Worm (Caenorhabditis elegans) whole organism, young adult: ENCODE results near the gene W08F4.3.

Experiments
- B0019.2 ChIP-seq: fragments of 200-800 bp; sonication (Bioruptor generic); conservative IDR thresholded peaks from 2 replicates; pipeline ENCODE4 v1.3.6; 2022; ENCODE audit warnings: missing genetic modification reagents, missing genetic modification characterization, missing compliant biosample characterization
- B0336.3 ChIP-seq: fragments of 200-800 bp; sonication (Bioruptor generic); IDR thresholded peaks from 2 replicates; pipeline ENCODE4 v1.3.6; 2022; ENCODE audit warnings: missing genetic modification characterization, missing compliant biosample characterization
- F22D6.2 ChIP-seq: sonication (generic microtip); optimal IDR thresholded peaks from 2 replicates; lab custom pipeline; 2016; ENCODE audit warnings: mild to moderate bottlenecking, missing genetic modification characterization, missing compliant biosample characterization
- F55B11.4 ChIP-seq: sonication (generic microtip); optimal IDR thresholded peaks from 2 replicates; lab custom pipeline; 2016; ENCODE audit warnings: missing compliant biosample characterization, missing genetic modification characterization, borderline replicate concordance; ENCODE audit not compliant: insufficient read depth
- Y53F4B.3 ChIP-seq: fragments of 200-800 bp; sonication (Bioruptor generic); IDR thresholded peaks from 2 replicates; pipeline ENCODE4 v1.3.6; 2022; ENCODE audit warnings: missing genetic modification reagents, missing genetic modification characterization, missing compliant biosample characterization
- Y53G8AR.9 ChIP-seq: fragments of 200-800 bp; sonication (Bioruptor generic); conservative IDR thresholded peaks from 2 replicates; pipeline ENCODE4 v1.3.6; 2022; ENCODE audit warnings: missing genetic modification reagents, missing genetic modification characterization, missing compliant biosample characterization
- ZK185.1 ChIP-seq: sonication (generic microtip); optimal IDR thresholded peaks from 2 replicates; lab custom pipeline; 2016; ENCODE audit warnings: mild to moderate bottlenecking, missing genetic modification characterization, missing compliant biosample characterization; ENCODE audit not compliant: poor library complexity, severe bottlenecking
- attf-3 ChIP-seq: fragments of 200-800 bp; sonication (Bioruptor generic); conservative IDR thresholded peaks from 2 replicates; pipeline ENCODE4 v1.3.6; 2022; ENCODE audit warnings: missing genetic modification reagents, missing genetic modification characterization, missing compliant biosample characterization
- attf-5 ChIP-seq: fragments of 200-800 bp; sonication (Bioruptor generic); optimal IDR thresholded peaks from 2 replicates; lab custom pipeline; 2018; ENCODE audit warnings: mild to moderate bottlenecking, missing genetic modification characterization, missing compliant biosample characterization
- attf-6 ChIP-seq: fragments of 200-800 bp; sonication (Bioruptor generic); IDR thresholded peaks from 2 replicates; pipeline ENCODE4 v1.3.6; 2022; ENCODE audit warnings: missing genetic modification reagents, missing genetic modification characterization, missing compliant biosample characterization
- bed-1 ChIP-seq: fragments of 200-800 bp; sonication (Bioruptor generic); IDR thresholded peaks from 2 replicates; pipeline ENCODE4 v1.3.6; 2022; ENCODE audit warnings: missing genetic modification reagents, missing genetic modification characterization, missing compliant biosample characterization
- cebp-1 ChIP-seq, 2 experiments: fragments of 200-800 bp in 1 of 2; sonication (Bioruptor generic) in 1 of 2; sonication (generic microtip) in 1 of 2; IDR thresholded peaks in 1 of 2; optimal IDR thresholded peaks in 1 of 2; 2 replicates each; pipeline versions ENCODE4 v1.3.6 to Lab custom; 2017 to 2022; ENCODE audit warnings: missing compliant biosample characterization in 2 of 2, missing genetic modification characterization in 2 of 2, mild to moderate bottlenecking in 1 of 2, missing genetic modification reagents in 1 of 2, moderate library complexity in 1 of 2
- cebp-2 ChIP-seq: fragments of 200-800 bp; sonication (Bioruptor generic); IDR thresholded peaks from 2 replicates; pipeline ENCODE4 v1.3.6; 2022; ENCODE audit warnings: missing genetic modification characterization, missing compliant biosample characterization
- chd-7 ChIP-seq: sonication (generic microtip); optimal IDR thresholded peaks from 2 replicates; lab custom pipeline; 2016; ENCODE audit warnings: mild to moderate bottlenecking, missing genetic modification characterization, moderate library complexity, missing compliant biosample characterization
- die-1 ChIP-seq: sonication (generic microtip); optimal IDR thresholded peaks from 2 replicates; lab custom pipeline; 2016; ENCODE audit warnings: missing genotype, mild to moderate bottlenecking, missing genetic modification characterization, missing compliant biosample characterization
- dpl-1 ChIP-seq: fragments of 150-350 bp; optimal IDR thresholded peaks from 2 replicates; lab custom pipeline; 2014; ENCODE audit warnings: missing biosample characterization, missing genetic modification reagents, missing genetic modification characterization
- egl-44 ChIP-seq: fragments of 200-800 bp; sonication (Bioruptor generic); IDR thresholded peaks from 2 replicates; pipeline ENCODE4 v1.3.6; 2022; ENCODE audit warnings: missing genetic modification reagents, missing genetic modification characterization, missing compliant biosample characterization
- fkh-3 ChIP-seq: sonication (generic microtip); optimal IDR thresholded peaks from 2 replicates; lab custom pipeline; 2016; ENCODE audit warnings: mild to moderate bottlenecking, missing genetic modification characterization, missing compliant biosample characterization
- hmg-1.2 ChIP-seq: fragments of 200-800 bp; sonication (Bioruptor generic); IDR thresholded peaks from 2 replicates; pipeline ENCODE4 v1.3.6; 2022; ENCODE audit warnings: missing genetic modification reagents, missing genetic modification characterization, missing compliant biosample characterization
- hrde-1 ChIP-seq: sonication (generic microtip); optimal IDR thresholded peaks from 2 replicates; lab custom pipeline; 2016; ENCODE audit warnings: missing genetic modification characterization, mild to moderate bottlenecking, missing compliant biosample characterization, moderate library complexity, missing genotype, missing genetic modification reagents, borderline replicate concordance
- lag-1 ChIP-seq: fragments of 200-800 bp; sonication (Bioruptor generic); IDR thresholded peaks from 2 replicates; pipeline ENCODE4 v1.3.6; 2022; ENCODE audit warnings: missing genetic modification reagents, missing genetic modification characterization, missing compliant biosample characterization
- lin-40 ChIP-seq: sonication (generic microtip); optimal IDR thresholded peaks from 2 replicates; lab custom pipeline; 2016; ENCODE audit warnings: missing genetic modification characterization, mild to moderate bottlenecking, missing compliant biosample characterization, missing genotype, missing genetic modification reagents
- lin-54 ChIP-seq: fragments of 200-800 bp; sonication (Bioruptor generic); optimal IDR thresholded peaks from 2 replicates; lab custom pipeline; 2018; ENCODE audit warnings: mild to moderate bottlenecking, missing genetic modification characterization, missing compliant biosample characterization
- lir-1 ChIP-seq: fragments of 200-800 bp; sonication (Bioruptor generic); conservative IDR thresholded peaks from 2 replicates; pipeline ENCODE4 v1.3.6; 2022; ENCODE audit warnings: missing genetic modification reagents, missing genetic modification characterization, missing compliant biosample characterization
- nfya-1 ChIP-seq: sonication (generic microtip); optimal IDR thresholded peaks from 2 replicates; lab custom pipeline; 2017; ENCODE audit warnings: antibody characterized with exemption, missing compliant biosample characterization, missing genetic modification characterization, borderline replicate concordance; ENCODE audit not compliant: insufficient read depth
- nhr-120 ChIP-seq: fragments of 200-800 bp; sonication (Bioruptor generic); IDR thresholded peaks from 2 replicates; pipeline ENCODE4 v1.3.6; 2022; ENCODE audit warnings: missing genetic modification characterization, missing compliant biosample characterization
- nhr-179 ChIP-seq: sonication (generic microtip); optimal IDR thresholded peaks from 2 replicates; lab custom pipeline; 2016; ENCODE audit warnings: mild to moderate bottlenecking, missing genetic modification characterization, missing compliant biosample characterization
- rcor-1 ChIP-seq: fragments of 200-800 bp; sonication (Bioruptor generic); IDR thresholded peaks from 2 replicates; pipeline ENCODE4 v1.3.6; 2022; ENCODE audit warnings: missing genetic modification reagents, missing genetic modification characterization, missing compliant biosample characterization
- sdz-38 ChIP-seq: sonication (generic microtip); optimal IDR thresholded peaks from 2 replicates; lab custom pipeline; 2016; ENCODE audit warnings: missing genotype, missing genetic modification characterization, missing compliant biosample characterization
- sea-2 ChIP-seq: fragments of 200-800 bp; sonication (Bioruptor generic); IDR thresholded peaks from 2 replicates; pipeline ENCODE4 v1.3.6; 2022; ENCODE audit warnings: missing genetic modification characterization, missing compliant biosample characterization
- tbx-9 ChIP-seq: sonication (generic microtip); optimal IDR thresholded peaks from 2 replicates; lab custom pipeline; 2016; ENCODE audit warnings: borderline replicate concordance, missing genetic modification characterization, inconsistent platforms, missing compliant biosample characterization
- zfh-2 ChIP-seq: fragments of 200-800 bp; sonication (Bioruptor generic); conservative IDR thresholded peaks from 2 replicates; pipeline ENCODE4 v1.3.6; 2022; ENCODE audit warnings: missing genetic modification reagents, missing genetic modification characterization, missing compliant biosample characterization
- ztf-22 ChIP-seq: fragments of 200-800 bp; sonication (Bioruptor generic); optimal IDR thresholded peaks from 2 replicates; lab custom pipeline; 2018; ENCODE audit warnings: mild to moderate bottlenecking, missing genetic modification characterization, moderate library complexity, missing compliant biosample characterization
- ztf-26 ChIP-seq: sonication (generic microtip); optimal IDR thresholded peaks from 2 replicates; lab custom pipeline; 2017; ENCODE audit warnings: missing genetic modification characterization, missing compliant biosample characterization

W08F4.3 gene

ce11 chrII:536775-537174, 43.6 kb upstream of the W08F4.3 start, which contains the start of gene T27A1.2:
TSS of gene T27A1.2 (minus strand) at chrII:536875.
- TF ChIP-seq F22D6.2 (tag; lab: Kevin White, UChicago): no peak
- no peak for TF ChIP-seq sdz-38 (tag; lab: Kevin White, UChicago)
- TF ChIP-seq cebp-2 (GFP tag; lab: Robert Waterston, UW): no peak
- no peak for TF ChIP-seq lag-1 (GFP tag; lab: Robert Waterston, UW)
- TF ChIP-seq nfya-1: no peak
- TF ChIP-seq hmg-1.2 (GFP tag; lab: Robert Waterston, UW): no peak
- TF ChIP-seq Y53F4B.3: no peak
- TF ChIP-seq tbx-9 (tag; lab: Kevin White, UChicago): no peak
- no peak for TF ChIP-seq hrde-1 (tag; lab: Kevin White, UChicago)
- no peak for TF ChIP-seq egl-44
- no peak for TF ChIP-seq chd-7 (tag; lab: Kevin White, UChicago)
- TF ChIP-seq bed-1 (GFP tag; lab: Robert Waterston, UW): no peak
- TF ChIP-seq cebp-1 (GFP tag; IDR thresholded peaks at IDR 0.05; lab: Robert Waterston, UW): no peak
- no peak for TF ChIP-seq cebp-1 (tag; optimal IDR thresholded peaks at IDR 0.05; lab: Kevin White, UChicago)
- no peak for TF ChIP-seq nhr-179
- no peak for TF ChIP-seq lir-1
- no peak for TF ChIP-seq ZK185.1 (tag; lab: Kevin White, UChicago)

DNA sequence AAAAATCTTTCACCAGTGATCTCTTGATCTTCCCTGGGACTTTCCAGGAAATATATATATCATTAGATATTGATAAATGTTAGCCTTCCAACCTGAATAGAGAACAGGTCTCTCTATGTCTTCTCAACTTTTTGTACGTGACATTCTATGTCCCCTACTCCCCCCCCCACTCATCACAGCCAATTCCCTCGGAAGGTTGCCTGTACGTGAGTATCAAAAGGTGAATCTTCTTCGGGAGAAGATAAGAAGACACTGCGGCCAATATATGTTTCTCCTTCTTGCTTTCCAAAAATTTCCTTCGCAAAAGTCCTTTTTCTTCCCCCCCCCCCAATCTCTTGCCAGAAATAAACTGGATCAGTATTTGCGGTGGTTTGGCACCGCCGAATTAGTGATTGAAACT, 38.0 kb upstream of the W08F4.3 start:
- TF ChIP-seq lag-1 (GFP tag; lab: Robert Waterston, UW): no peak
- no peak for TF ChIP-seq nhr-120 (GFP tag; lab: Robert Waterston, UW)
- no peak for TF ChIP-seq ztf-22 (GFP tag; lab: Kevin White, UChicago)
- no peak for TF ChIP-seq Y53G8AR.9 (GFP tag; lab: Robert Waterston, UW)
- no peak for TF ChIP-seq ZK185.1 (tag; lab: Kevin White, UChicago)
- no peak for TF ChIP-seq ztf-26 (tag; lab: Kevin White, UChicago)

ce11 chrII:546405-546804, 34.0 kb upstream of the W08F4.3 start, which contains the start of gene mlt-10:
TSS of gene mlt-10 (plus strand) at chrII:546705.
- TF ChIP-seq fkh-3 (no peak), die-1 (tag; lab: Kevin White, UChicago) (no peak), attf-6 (GFP tag; lab: Robert Waterston, UW) (no peak), rcor-1 (no peak), lin-54 (GFP tag; lab: Kevin White, UChicago) (no peak), lin-40 (no peak), attf-3 (GFP tag; lab: Robert Waterston, UW) (no peak), lir-1 (no peak), B0336.3 (no peak), B0019.2 (GFP tag; lab: Robert Waterston, UW) (no peak)

DNA sequence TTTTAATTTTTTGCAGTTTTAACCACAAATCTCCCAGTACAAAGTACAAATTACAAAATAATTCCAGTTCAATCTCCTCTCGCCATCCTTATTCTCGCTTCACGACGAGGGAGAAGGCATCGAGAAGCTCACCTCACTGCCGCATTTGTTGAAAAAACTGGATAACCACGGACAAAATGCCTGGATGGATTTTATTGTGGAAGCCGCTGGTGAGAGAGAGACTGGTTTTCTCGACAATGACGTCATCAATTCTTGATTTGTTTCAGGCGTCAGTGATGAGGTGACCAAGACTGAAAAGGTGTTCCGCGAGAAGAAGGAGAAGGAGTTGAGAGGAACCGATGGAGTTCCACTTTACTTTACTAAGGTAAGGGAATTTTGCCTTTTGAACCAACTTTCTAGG, 30.9 kb upstream of the W08F4.3 start:
- TF ChIP-seq zfh-2 (GFP tag; lab: Robert Waterston, UW) (no peak), dpl-1 (GFP tag; lab: Kevin White, UChicago) (no peak), tbx-9 (tag; lab: Kevin White, UChicago) (no peak), sea-2 (GFP tag; lab: Robert Waterston, UW) (no peak), lin-54 (GFP tag; lab: Kevin White, UChicago) (no peak), F55B11.4 (tag; lab: Kevin White, UChicago) (no peak), attf-5 (no peak)
